Fruit fly (Drosophila melanogaster): Measurements from ENCODE around the gene CG43386.

- no peak for TF ChIP-seq Crg-1 (GFP tag; optimal IDR thresholded peaks at IDR 0.05)
- no peak for TF ChIP-seq CG11617 (GFP tag; optimal IDR thresholded peaks at IDR 0.05)
- TF ChIP-seq CG33017 (tag; optimal IDR thresholded peaks at IDR 0.05) = no peak
- no peak for TF ChIP-seq CG5204 (GFP tag; optimal IDR thresholded peaks at IDR 0.05)
- no peak for TF ChIP-seq Mnt (GFP tag; optimal IDR thresholded peaks at IDR 0.05)
- TF ChIP-seq kay (GFP tag; ENCODE audit: borderline replicate concordance) = no peak
- no peak for TF ChIP-seq CG14711 (tag; optimal IDR thresholded peaks at IDR 0.05)
- no peak for TF ChIP-seq ovo (GFP tag; optimal IDR thresholded peaks at IDR 0.05)
- TF ChIP-seq toe (GFP tag; optimal IDR thresholded peaks at IDR 0.05) = no peak
Observed at dm6 chrX:10014738-10015703, 37.8 kb upstream of the CG43386 start.

All from whole organism, adult.